Worm (Caenorhabditis elegans) whole organism, midembryonic: ENCODE data around the gene K10H10.9.

Source experiments
- T22C8.4 ChIP-seq: fragments of 200-800 bp; sonication (Bioruptor generic); IDR thresholded peaks from 2 replicates; pipeline ENCODE4 v1.3.6; 2022; ENCODE audit warnings: missing genetic modification characterization, missing compliant biosample characterization
- cog-1 ChIP-seq: sonication (generic microtip); optimal IDR thresholded peaks from 2 replicates; lab custom pipeline; 2016; ENCODE audit warnings: missing genetic modification characterization, missing compliant biosample characterization
- flt-1 ChIP-seq: fragments of 200-800 bp; sonication (Bioruptor generic); IDR thresholded peaks from 2 replicates; pipeline ENCODE4 v1.3.6; 2022; ENCODE audit warnings: missing genetic modification characterization, missing compliant biosample characterization
- klf-2 ChIP-seq: fragments of 200-800 bp; sonication (Bioruptor generic); conservative IDR thresholded peaks from 2 replicates; pipeline ENCODE4 v1.3.6; 2022; ENCODE audit warnings: missing genetic modification reagents, missing genetic modification characterization, missing compliant biosample characterization
- med-1 ChIP-seq: sonication (generic microtip); optimal IDR thresholded peaks from 2 replicates; lab custom pipeline; 2017; ENCODE audit warnings: missing genetic modification characterization, mild to moderate bottlenecking, missing compliant biosample characterization, antibody characterized with exemption, missing genetic modification reagents; ENCODE audit not compliant: insufficient read depth
- ref-1 ChIP-seq: fragments of 200-800 bp; sonication (Bioruptor generic); conservative IDR thresholded peaks from 2 replicates; pipeline ENCODE4 v1.3.6; 2022; ENCODE audit warnings: missing genetic modification reagents, missing genetic modification characterization, missing compliant biosample characterization
- tab-1 ChIP-seq: fragments of 200-800 bp; sonication (Bioruptor generic); IDR thresholded peaks from 2 replicates; pipeline ENCODE4 v1.3.6; 2022; ENCODE audit warnings: missing genetic modification characterization, missing compliant biosample characterization
- ztf-23 ChIP-seq: fragments of 200-800 bp; sonication (Bioruptor generic); IDR thresholded peaks from 2 replicates; pipeline ENCODE4 v1.3.6; 2022; ENCODE audit warnings: missing genetic modification reagents, missing genetic modification characterization, missing compliant biosample characterization
- ztf-29 ChIP-seq: fragments of 200-800 bp; sonication (Bioruptor generic); IDR thresholded peaks from 2 replicates; pipeline ENCODE4 v1.3.6; 2022; ENCODE audit warnings: missing genetic modification reagents, missing genetic modification characterization, missing compliant biosample characterization

K10H10.9 gene

DNA sequence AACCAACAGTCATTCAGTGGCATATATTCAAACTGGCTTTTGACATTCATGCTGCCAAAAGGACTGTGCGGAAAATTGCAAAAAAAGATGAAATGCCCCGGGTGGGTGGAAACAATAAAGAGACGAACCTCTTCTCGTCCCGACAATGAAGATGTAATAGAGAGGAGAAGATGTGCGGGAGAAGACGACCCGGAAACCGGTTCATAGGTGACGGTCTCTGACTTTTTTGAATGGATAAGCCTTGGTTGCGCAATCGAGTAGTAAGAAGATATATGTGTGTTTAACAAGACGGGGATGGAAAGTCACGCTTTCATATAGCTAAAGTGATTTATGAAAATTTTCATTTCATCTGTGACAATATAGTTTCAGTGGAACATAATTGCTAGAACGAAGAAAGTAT, 34.1 kb downstream of the K10H10.9 start:
- TF ChIP-seq ztf-29 (GFP tag; lab: Robert Waterston, UW) (no peak), med-1 (no peak), cog-1 (no peak), klf-2 (GFP tag; lab: Robert Waterston, UW) (no peak), flt-1 (GFP tag; lab: Robert Waterston, UW) (no peak)

DNA sequence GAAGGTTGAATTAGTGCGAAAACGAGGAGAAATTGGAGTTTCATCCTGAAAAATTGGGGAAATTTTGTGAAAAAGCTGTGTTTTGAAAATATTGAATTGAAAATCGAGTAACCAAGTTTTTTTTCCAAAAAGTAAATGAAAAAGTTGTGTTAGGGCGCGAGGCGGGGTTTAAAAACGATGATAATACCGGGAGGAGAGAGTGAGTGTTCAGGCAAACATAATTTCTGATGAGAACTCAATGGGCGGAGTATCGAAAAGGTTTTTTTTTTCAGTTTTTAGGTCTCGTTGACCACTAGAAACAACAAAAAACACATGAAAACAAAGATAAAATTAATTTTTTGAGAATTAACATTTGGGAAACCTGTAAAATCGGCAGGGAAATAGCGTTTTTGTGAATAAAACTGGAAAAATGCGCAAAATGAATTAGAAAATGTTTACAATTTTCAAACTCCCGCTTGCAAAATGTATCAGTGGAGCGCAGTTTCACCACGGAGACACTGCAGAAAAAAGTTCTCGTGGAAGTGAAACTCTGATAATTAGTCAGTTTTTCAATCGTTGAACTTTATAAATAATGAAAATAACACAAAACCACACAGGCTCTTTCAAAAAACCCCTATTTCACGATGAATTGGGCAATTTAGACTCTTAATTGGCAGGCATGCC, 35.2 kb downstream of the K10H10.9 start, which contains the start of gene C13B4.1:
C13B4.1 (minus strand) TSS at position 51 of the 663 bp plus-strand sequence.
- TF ChIP-seq ztf-23 (GFP tag; lab: Robert Waterston, UW) (0 out of 2 replicates have a peak, but pooled peaks have one; percentile 9), T22C8.4 (no peak)

DNA sequence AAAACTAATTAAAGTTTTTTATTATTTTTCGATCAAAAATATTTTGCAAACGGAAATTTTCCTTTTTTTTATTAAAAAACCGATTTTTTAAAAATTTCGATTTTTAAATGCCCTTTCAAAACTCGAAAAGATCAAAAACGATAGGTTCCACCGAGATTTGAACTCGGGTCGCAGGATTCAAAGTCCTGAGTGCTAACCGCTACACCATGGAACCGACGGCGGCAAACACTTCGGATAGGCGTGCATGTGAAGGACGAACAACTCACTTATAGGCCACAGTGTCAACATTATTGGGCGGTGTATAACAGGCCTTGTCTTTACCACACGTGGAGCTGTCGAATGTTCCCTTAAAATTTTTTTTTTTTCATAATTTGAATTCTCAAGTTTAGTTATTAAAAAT, 40.2 kb downstream of the K10H10.9 start:
- TF ChIP-seq flt-1 (GFP tag; lab: Robert Waterston, UW) (peak; percentile 81), ztf-23 (GFP tag; lab: Robert Waterston, UW) (no peak), tab-1 (peak; percentile 64; the same call in 1 of the 2 replicates), ref-1 (GFP tag; lab: Robert Waterston, UW) (no peak), med-1 (no peak)

DNA sequence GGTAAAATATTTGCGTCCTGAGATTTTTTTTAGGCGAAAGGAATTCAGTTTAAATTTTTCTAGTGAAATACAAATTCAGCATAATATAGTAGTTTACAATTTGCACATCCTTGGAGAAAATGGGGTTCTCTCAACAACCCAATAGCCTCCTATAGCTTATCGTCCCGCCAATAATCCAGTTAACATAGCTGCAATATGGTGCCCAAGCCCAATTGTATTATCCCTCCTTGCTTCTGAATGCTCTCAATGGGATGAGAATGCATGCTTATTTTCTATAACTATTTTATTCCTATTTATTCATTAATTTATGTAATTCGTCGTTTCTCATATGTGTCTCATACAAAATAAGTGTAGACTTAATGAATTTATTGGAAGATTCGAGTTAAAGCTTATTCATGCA, 44.9 kb downstream of the K10H10.9 start:
- TF ChIP-seq cog-1 (no peak), flt-1 (GFP tag; lab: Robert Waterston, UW) (no peak), ztf-29 (GFP tag; lab: Robert Waterston, UW) (no peak), klf-2 (GFP tag; lab: Robert Waterston, UW) (no peak), med-1 (no peak), tab-1 (no peak), ztf-23 (GFP tag; lab: Robert Waterston, UW) (no peak), T22C8.4 (no peak), ref-1 (GFP tag; lab: Robert Waterston, UW) (no peak)
